Fruit fly (Drosophila melanogaster) whole organism: ENCODE data around the gene Ir76a.

ENCODE experiments used
- CG8478 ChIP-seq: fragments of >200 bp; optimal IDR thresholded peaks from 2 replicates; lab custom pipeline; 2018; ENCODE audit warnings: inconsistent platforms
- Dll ChIP-seq: fragments of >200 bp; optimal IDR thresholded peaks from 2 replicates; lab custom pipeline; 2017
- EcR ChIP-seq, 2 experiments: fragments of >200 bp; optimal IDR thresholded peaks; 2 replicates each; lab custom pipeline; 2017; ENCODE audit warnings: missing biosample characterization in 2 of 2, missing genetic modification characterization in 2 of 2, missing genetic modification reagents in 2 of 2
- pan ChIP-seq: fragments of >200 bp; optimal IDR thresholded peaks from 2 replicates; lab custom pipeline; 2017
- psq ChIP-seq: fragments of >200 bp; optimal IDR thresholded peaks from 2 replicates; lab custom pipeline; 2017
- usp ChIP-seq: fragments of >200 bp; optimal IDR thresholded peaks from 2 replicates; lab custom pipeline; 2017; ENCODE audit warnings: missing biosample characterization, missing genetic modification characterization, mixed read lengths

Ir76a gene

DNA sequence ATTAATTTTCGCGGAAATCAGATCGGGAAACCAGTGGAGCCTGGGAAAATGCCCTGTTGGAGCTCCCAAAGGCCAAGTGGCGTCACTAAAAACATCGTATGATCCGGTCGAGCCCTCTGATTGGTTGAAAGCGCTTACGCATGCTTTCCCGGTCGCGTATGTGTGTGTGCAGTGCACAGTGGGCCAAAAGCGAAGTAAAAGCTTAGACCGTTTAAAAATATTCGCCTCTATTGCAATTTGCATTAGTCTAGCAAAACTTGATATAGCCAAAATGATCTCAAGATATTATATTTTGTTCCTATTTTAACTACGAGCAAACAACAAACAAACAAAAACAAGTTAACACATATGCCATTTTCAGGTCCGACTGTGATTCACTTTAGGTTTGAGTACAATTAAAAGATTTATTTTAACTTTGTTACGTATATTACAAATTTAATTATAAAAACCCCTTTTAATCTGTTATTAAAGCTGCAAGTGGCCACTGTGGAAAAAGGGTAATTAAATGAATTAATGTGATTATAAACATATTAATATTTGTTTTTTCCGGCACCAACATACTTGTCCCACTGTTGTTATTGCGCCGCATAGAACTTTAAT is 4.8 kb upstream of the Ir76a start:
- TF ChIP-seq usp (GFP tag; lab: Kevin White, UChicago) (no peak), CG8478 (lab: Kevin White, UChicago) (no peak), pan (lab: Kevin White, UChicago) (no peak), Dll (lab: Kevin White, UChicago) (no peak), psq (no peak), EcR (GFP tag; optimal IDR thresholded peaks at IDR 0.05; lab: Kevin White, UChicago) (no peak)

DNA sequence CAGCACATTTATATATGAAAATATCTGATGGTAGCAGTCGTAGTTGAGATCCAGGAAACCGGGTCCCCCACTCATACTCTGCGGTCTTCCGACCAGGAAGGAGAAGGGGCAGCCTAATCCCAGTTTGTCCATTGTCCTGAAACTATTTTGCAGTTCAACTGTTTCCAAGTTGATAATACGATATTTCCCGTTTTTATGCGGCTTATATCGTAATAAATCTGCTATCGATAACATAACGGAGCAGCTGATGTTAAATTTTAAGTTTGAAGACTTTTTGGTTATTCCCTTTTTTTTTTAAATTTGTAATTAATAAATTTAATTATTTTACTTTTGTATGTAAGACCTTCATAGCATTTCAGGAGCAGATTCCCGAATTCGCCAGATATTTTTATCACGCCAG is 2.0 kb downstream of the Ir76a start, which contains the start of gene CG14102:
TSS of gene CG14102 (minus strand) at position 187 of the 400 bp plus-strand sequence.
- no peak for TF ChIP-seq psq
- no peak for TF ChIP-seq Dll (lab: Kevin White, UChicago)
- TF ChIP-seq CG8478 (lab: Kevin White, UChicago), result no peak
- no peak for TF ChIP-seq usp (GFP tag; lab: Kevin White, UChicago)
- no peak for TF ChIP-seq EcR (GFP tag; optimal IDR thresholded peaks at IDR 0.05; lab: Kevin White, UChicago)
- no peak for TF ChIP-seq pan (lab: Kevin White, UChicago)

DNA sequence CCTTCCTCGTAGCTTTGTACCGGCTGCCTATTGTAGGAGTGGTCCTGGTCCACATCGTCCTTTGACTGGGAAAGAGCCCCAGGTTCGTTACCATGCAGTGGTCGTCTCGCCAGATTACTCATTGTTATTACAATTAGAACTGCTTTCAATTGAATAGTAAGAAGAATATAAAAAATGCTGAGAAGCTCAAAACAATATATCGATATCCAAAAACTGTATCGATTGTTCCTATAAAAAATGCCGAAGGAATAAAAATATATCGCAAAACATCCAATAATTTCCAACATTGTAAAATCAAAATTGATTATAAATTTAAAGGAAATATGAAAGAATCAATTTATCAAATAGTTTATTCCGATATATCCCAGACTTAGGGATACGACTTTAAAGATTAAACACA is 5.8 kb downstream of the Ir76a start, which contains the start of the genes TORIP and Ccdc58:
TSS of gene TORIP (minus strand) at position 173 of the 400 bp plus-strand sequence.
TSS of gene Ccdc58 (plus strand) at position 274 of the 400 bp plus-strand sequence.
- no peak for TF ChIP-seq usp (GFP tag; lab: Kevin White, UChicago)
- TF ChIP-seq psq, result no peak
- no peak for TF ChIP-seq EcR (GFP tag; optimal IDR thresholded peaks at IDR 0.05; lab: Kevin White, UChicago)
- TF ChIP-seq CG8478 (lab: Kevin White, UChicago), result no peak
- no peak for TF ChIP-seq pan (lab: Kevin White, UChicago)
- no peak for TF ChIP-seq Dll (lab: Kevin White, UChicago)

DNA sequence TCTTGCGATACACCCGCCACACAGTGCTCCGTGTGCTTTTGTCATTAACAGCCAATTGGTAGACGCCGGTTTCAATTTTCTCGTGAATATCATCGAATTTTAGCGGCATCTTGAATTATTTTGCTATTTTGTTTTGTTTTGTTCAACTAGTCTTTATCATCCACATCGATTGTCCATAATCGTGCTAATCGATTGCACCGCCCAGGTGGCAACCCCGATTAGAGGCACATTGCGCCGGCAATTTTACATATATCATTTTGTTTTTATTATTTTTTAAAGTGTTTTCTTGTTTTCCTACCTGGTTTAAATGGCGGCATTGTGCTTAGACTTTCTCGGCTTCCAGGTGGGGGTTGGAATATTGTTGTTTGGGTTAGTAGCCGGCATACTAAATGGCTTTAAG is 6.8 kb downstream of the Ir76a start, which contains the start of gene CG34116:
TSS of gene CG34116 (minus strand) at position 142 of the 400 bp plus-strand sequence.
- TF ChIP-seq Dll (lab: Kevin White, UChicago) (no peak), EcR (GFP tag; optimal IDR thresholded peaks at IDR 0.05; lab: Kevin White, UChicago) (no peak), psq (no peak), pan (lab: Kevin White, UChicago) (no peak), CG8478 (lab: Kevin White, UChicago) (no peak)

DNA sequence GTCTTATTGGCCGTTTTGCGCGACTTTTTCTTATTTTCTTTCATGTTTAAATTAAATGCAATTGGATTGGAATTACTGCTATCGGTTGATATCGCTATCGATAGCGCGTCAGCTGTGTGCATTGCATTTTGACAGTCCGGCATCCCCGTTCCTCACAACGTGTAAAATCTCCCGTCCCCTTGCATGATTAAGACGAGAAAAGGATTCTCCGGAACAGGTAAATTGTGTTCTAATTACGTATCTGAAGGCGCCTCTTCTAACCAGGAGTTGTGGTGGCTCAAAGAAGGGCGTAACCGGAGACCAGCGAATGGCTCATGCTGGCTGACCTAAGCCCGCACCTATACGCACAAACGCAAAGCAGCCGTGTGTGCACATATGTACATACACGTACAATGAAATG is 8.0 kb downstream of the Ir76a start, which contains the start of the genes CG14104 and Kap-alpha1:
TSS of gene CG14104 (minus strand) at position 97 of the 400 bp plus-strand sequence.
TSS of gene Kap-alpha1 (plus strand) at position 130 of the 400 bp plus-strand sequence.
- TF ChIP-seq usp (GFP tag; lab: Kevin White, UChicago), result no peak
- no peak for TF ChIP-seq Dll (lab: Kevin White, UChicago)
- TF ChIP-seq EcR (GFP tag; optimal IDR thresholded peaks at IDR 0.05; lab: Kevin White, UChicago), result no peak
- TF ChIP-seq psq, result no peak

DNA sequence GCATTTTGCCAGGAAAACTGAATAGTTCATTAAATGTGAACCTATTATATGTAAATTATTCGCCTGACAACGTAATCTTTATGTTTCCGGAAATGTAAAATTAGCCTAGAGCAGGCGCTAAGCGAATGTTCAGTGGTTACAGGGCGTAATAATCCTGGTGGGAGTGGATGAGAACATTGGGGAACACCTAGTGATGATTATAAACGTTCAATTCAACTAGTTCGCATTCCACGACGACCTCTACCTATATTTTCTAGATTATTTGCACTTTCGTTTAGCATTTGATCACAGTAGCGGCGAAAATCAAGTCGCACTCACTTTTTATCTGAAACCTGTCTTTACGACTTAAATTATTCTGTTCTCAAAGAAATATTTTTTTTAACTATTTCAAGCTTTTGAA is 8.4 kb downstream of the Ir76a start:
- TF ChIP-seq psq, result no peak
- no peak for TF ChIP-seq pan (lab: Kevin White, UChicago)
- no peak for TF ChIP-seq CG8478 (lab: Kevin White, UChicago)
- TF ChIP-seq Dll (lab: Kevin White, UChicago), result no peak
- TF ChIP-seq usp (GFP tag; lab: Kevin White, UChicago), result no peak
- TF ChIP-seq EcR (GFP tag; optimal IDR thresholded peaks at IDR 0.05; lab: Kevin White, UChicago), result no peak

DNA sequence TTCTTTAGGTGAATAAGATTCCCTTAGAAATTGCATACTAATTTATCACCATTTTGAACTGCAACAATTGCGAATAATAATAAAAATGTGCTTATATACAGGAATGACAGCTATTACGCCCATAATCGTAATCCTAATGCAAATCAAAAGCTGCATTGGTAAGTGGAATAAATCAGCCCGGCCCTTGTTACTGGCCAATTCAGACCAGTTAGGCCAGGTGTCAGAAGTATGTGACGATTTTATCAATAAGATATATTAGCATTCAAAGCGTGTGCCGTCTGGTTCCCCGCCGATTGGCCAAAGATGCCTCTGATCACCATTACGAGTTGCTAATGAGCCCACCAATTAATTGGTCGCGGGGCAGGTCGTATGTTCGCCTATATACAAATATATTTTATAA is 13.4 kb downstream of the Ir76a start:
- TF ChIP-seq EcR (GFP tag; optimal IDR thresholded peaks at IDR 0.05; lab: Kevin White, UChicago) (no peak), Dll (lab: Kevin White, UChicago) (no peak), usp (GFP tag; lab: Kevin White, UChicago) (no peak), CG8478 (lab: Kevin White, UChicago) (no peak), pan (lab: Kevin White, UChicago) (no peak), psq (no peak)

DNA sequence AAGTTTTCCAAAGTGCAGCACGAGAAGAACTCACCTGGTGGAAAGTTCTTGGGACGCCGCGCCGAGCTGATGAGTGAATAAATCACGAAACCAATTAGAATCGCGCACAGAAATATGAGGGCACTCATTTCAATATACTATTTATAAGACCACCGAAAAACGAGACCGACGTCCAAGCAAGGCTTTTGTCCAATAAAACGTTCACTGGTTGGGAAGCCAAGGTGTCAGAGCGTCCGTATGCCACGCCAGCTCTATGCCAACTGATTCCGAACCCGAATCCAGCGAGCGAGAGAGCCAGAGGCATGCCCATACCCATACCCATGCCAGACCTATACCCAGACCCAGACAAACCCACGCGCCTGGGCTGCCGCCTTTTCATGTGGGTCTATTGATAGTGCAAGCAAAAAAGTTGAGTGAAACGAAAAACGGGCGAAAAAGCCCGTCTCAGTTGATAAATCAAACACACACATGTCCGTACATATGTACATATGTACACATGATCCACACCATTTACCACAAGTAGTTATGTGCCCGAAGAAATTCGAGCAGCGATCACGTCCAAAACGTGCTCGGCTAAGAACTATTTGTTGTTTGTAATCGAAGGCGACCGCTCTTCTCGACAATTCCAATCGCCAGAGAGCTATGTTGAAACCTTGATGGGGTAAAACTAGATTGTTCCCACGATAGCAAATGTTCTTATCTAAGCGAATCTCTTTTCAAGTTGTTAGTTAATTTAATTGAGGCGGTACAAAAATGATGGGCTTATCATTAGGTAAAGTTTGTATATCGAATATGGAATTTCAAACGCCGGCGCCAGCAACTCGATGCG is 14.2 kb downstream of the Ir76a start, which contains the start of gene Cyp305a1:
TSS of gene Cyp305a1 (minus strand) at position 265 of the 829 bp plus-strand sequence.
- TF ChIP-seq EcR (GFP tag; optimal IDR thresholded peaks at IDR 0.05; lab: Kevin White, UChicago), result no peak
- TF ChIP-seq Dll (lab: Kevin White, UChicago), result no peak
- no peak for TF ChIP-seq CG8478 (lab: Kevin White, UChicago)

DNA sequence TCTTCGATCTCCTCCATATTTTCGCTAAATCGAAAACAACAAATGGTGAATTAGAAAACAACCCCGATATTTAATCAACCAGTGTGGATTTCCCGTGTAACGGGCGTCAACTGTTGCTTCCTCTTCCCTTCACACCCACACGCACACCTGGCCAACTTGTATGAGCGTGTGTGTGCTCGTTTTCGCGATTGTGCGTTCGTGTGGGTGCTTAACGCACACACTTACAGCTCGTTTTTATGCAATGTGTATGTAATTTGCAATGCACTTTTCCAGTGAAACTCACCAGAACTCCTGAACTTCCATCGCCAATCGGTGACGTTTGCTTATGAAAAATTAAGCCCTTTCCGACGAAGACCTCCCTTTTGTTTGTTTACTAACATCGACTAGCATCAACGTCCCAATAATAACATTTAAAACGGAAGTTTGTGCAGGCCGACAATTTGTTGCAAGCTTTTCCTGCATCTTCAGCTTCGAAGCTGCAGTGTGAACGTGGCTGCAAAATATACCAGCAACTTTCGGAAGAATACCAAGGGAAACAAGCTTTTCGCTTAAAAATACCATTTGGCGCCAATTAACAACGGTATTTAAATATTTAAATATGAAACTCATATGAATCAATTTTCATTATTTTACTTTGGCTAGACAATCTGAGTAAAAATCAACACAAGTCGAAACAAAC is 16.5 kb downstream of the Ir76a start, which contains the start of gene cyc:
TSS of gene cyc (minus strand) at position 467 of the 679 bp plus-strand sequence.
- TF ChIP-seq usp (GFP tag; lab: Kevin White, UChicago) (no peak), Dll (lab: Kevin White, UChicago) (no peak), pan (lab: Kevin White, UChicago) (no peak), CG8478 (lab: Kevin White, UChicago) (peak; percentile 33), EcR (GFP tag; optimal IDR thresholded peaks at IDR 0.05; lab: Kevin White, UChicago) (no peak)

DNA sequence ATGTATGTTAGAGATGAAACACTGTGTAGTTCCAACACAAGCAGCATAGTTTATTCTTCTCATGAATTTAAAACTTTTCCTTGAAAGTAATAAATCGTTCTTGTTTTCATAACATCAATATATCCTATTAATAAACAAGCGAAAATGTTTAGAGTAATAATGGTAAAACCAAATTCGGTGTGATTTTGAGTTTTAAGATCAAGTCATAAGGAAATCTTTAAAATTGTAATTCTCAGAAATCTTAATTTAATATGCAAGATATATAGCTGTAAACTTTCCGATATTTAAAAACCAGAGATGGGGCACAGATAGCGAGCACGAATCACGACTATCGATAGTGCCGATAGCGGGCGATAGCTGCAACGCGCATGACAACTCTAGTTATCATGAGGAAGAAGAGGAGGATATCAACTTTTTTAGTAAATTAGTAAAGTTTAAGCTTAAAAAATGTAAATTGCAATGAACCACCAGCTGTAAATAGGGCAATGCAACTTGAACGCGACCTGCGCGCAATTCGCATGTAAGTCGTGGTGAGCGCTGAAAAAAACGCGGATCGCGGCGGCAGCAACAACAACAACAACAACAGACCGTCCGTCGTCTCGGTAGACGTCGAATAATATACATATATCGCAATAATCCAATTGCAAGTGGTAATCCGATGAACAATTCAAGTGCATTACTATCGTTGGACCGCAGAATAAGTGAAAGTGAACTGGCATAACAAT is 18.9 kb downstream of the Ir76a start, which contains the start of the genes Fibp and Deaf1:
TSS of gene Fibp (minus strand) at position 161 of the 725 bp plus-strand sequence.
TSS of gene Deaf1 (plus strand) at position 368 of the 725 bp plus-strand sequence.
- TF ChIP-seq CG8478 (lab: Kevin White, UChicago) (no peak), usp (GFP tag; lab: Kevin White, UChicago) (no peak), EcR (GFP tag; optimal IDR thresholded peaks at IDR 0.05; lab: Kevin White, UChicago) (no peak), pan (lab: Kevin White, UChicago) (no peak), Dll (lab: Kevin White, UChicago) (no peak)
